Worm (Caenorhabditis elegans) whole organism, early embryonic: Measurements from ENCODE around the gene tpa-1.

Source experiments
- B0310.2 ChIP-seq: sonication (generic microtip); optimal IDR thresholded peaks from 2 replicates; lab custom pipeline; 2016; ENCODE audit warnings: mild to moderate bottlenecking, missing genetic modification characterization, missing compliant biosample characterization
- ama-1 ChIP-seq: fragments of 150-350 bp; optimal IDR thresholded peaks from 2 replicates; lab custom pipeline; 2014
- ceh-13 ChIP-seq: fragments of 200-800 bp; sonication (Bioruptor generic); optimal IDR thresholded peaks from 2 replicates; lab custom pipeline; 2018; ENCODE audit warnings: mild to moderate bottlenecking, missing genetic modification characterization, missing compliant biosample characterization
- ceh-36 ChIP-seq: sonication (generic microtip); optimal IDR thresholded peaks from 2 replicates; lab custom pipeline; 2016; ENCODE audit warnings: missing genetic modification characterization, inconsistent platforms, missing compliant biosample characterization
- hmbx-1 ChIP-seq: sonication (generic microtip); optimal IDR thresholded peaks from 2 replicates; lab custom pipeline; 2016; ENCODE audit warnings: mild to moderate bottlenecking, missing genetic modification characterization, missing compliant biosample characterization
- hmg-4 ChIP-seq: fragments of 200-800 bp; sonication (Bioruptor generic); optimal IDR thresholded peaks from 2 replicates; lab custom pipeline; 2018; ENCODE audit warnings: mild to moderate bottlenecking, missing genetic modification characterization, missing compliant biosample characterization
- hnd-1 ChIP-seq: sonication (generic microtip); optimal IDR thresholded peaks from 2 replicates; lab custom pipeline; 2016; ENCODE audit warnings: missing genetic modification characterization, missing compliant biosample characterization
- pes-1 ChIP-seq: fragments of 200-800 bp; sonication (Bioruptor generic); IDR thresholded peaks from 2 replicates; pipeline ENCODE4 v1.3.6; 2022; ENCODE audit warnings: missing genetic modification reagents, missing genetic modification characterization, missing compliant biosample characterization
- scrt-1 ChIP-seq: fragments of 200-800 bp; sonication (Bioruptor generic); IDR thresholded peaks from 2 replicates; pipeline ENCODE4 v1.3.6; 2022; ENCODE audit warnings: missing genetic modification characterization, missing compliant biosample characterization
- sea-1 ChIP-seq: fragments of 200-800 bp; sonication (Bioruptor generic); conservative IDR thresholded peaks from 2 replicates; pipeline ENCODE4 v1.3.6; 2022; ENCODE audit warnings: missing genetic modification characterization, missing compliant biosample characterization
- tbx-11 ChIP-seq: fragments of 200-800 bp; sonication (Bioruptor generic); IDR thresholded peaks from 2 replicates; pipeline ENCODE4 v1.3.6; 2022; ENCODE audit warnings: missing genetic modification characterization, missing compliant biosample characterization
- tbx-37 ChIP-seq: fragments of 200-800 bp; sonication (Bioruptor generic); conservative IDR thresholded peaks from 2 replicates; pipeline ENCODE4 v1.3.6; 2022; ENCODE audit warnings: missing genetic modification reagents, missing genetic modification characterization, missing compliant biosample characterization
- tra-4 ChIP-seq: sonication (generic microtip); optimal IDR thresholded peaks from 2 replicates; lab custom pipeline; 2017; ENCODE audit warnings: missing genetic modification characterization, missing compliant biosample characterization

- TF ChIP-seq B0310.2 (tag; lab: Kevin White, UChicago) (no peak), tbx-37 (no peak), ama-1 (lab: Kevin White, UChicago) (no peak), hmg-4 (GFP tag; lab: Kevin White, UChicago) (no peak), pes-1 (no peak), sea-1 (GFP tag; lab: Robert Waterston, UW) (no peak), scrt-1 (no peak), tbx-11 (GFP tag; lab: Robert Waterston, UW) (no peak), hnd-1 (tag; lab: Kevin White, UChicago) (no peak), ceh-13 (GFP tag; lab: Kevin White, UChicago) (no peak), ceh-36 (tag; lab: Kevin White, UChicago) (no peak), hmbx-1 (tag; lab: Kevin White, UChicago) (no peak), tra-4 (tag; lab: Kevin White, UChicago) (no peak)
These were observed 20.5 kb upstream of the tpa-1 start for ce11 chrIV:71266-71665.
